Fruit fly (Drosophila melanogaster) whole organism, adult: Measurements from ENCODE around the gene tctn.

ENCODE experiments used
- CG11617 ChIP-seq: fragments of 200-800 bp; sonication (Bioruptor generic); optimal IDR thresholded peaks from 2 replicates; lab custom pipeline; 2017; ENCODE audit warnings: mild to moderate bottlenecking, missing biosample characterization, missing genetic modification reagents, missing genetic modification characterization
- CG14711 ChIP-seq: fragments of 200-800 bp; sonication (Bioruptor generic); optimal IDR thresholded peaks from 2 replicates; lab custom pipeline; 2018; ENCODE audit warnings: missing biosample characterization, mild to moderate bottlenecking, missing genetic modification characterization, moderate library complexity
- CG5204 ChIP-seq: fragments of 200-800 bp; sonication (Bioruptor generic); optimal IDR thresholded peaks from 2 replicates; lab custom pipeline; 2016; ENCODE audit warnings: missing biosample characterization, missing genetic modification characterization
- CG7045 ChIP-seq: fragments of 200-800 bp; sonication (Bioruptor generic); optimal IDR thresholded peaks from 2 replicates; lab custom pipeline; 2017; ENCODE audit warnings: missing biosample characterization, mild to moderate bottlenecking, missing genetic modification characterization
- Clk ChIP-seq: fragments of 200-800 bp; sonication (Bioruptor generic); optimal IDR thresholded peaks from 2 replicates; lab custom pipeline; 2017; ENCODE audit warnings: missing biosample characterization, missing genetic modification characterization
- Mnt ChIP-seq: fragments of 200-800 bp; sonication (Bioruptor generic); optimal IDR thresholded peaks from 2 replicates; lab custom pipeline; 2016; ENCODE audit warnings: missing biosample characterization, mild to moderate bottlenecking, missing genetic modification characterization
- bab1 ChIP-seq: fragments of 200-800 bp; sonication (Bioruptor generic); optimal IDR thresholded peaks from 3 replicates; lab custom pipeline; 2019; ENCODE audit warnings: missing biosample characterization, mild to moderate bottlenecking, missing genetic modification characterization, moderate library complexity
- cic ChIP-seq: fragments of 200-800 bp; sonication (Bioruptor generic); optimal IDR thresholded peaks from 2 replicates; lab custom pipeline; 2017; ENCODE audit warnings: missing biosample characterization, mild to moderate bottlenecking, missing genetic modification characterization, moderate library complexity
- cnc ChIP-seq, 2 experiments: fragments of >200 bp; optimal IDR thresholded peaks; 2 replicates each; lab custom pipeline; 2017
- kay ChIP-seq: fragments of 200-800 bp; sonication (Bioruptor generic); peaks from one replicate; lab custom pipeline; 2016; ENCODE audit warnings: missing biosample characterization, missing genetic modification characterization, borderline replicate concordance
- ovo ChIP-seq: fragments of 200-800 bp; sonication (Bioruptor generic); optimal IDR thresholded peaks from 2 replicates; lab custom pipeline; 2016; ENCODE audit warnings: missing biosample characterization, missing genetic modification characterization
- pad ChIP-seq: fragments of 200-800 bp; sonication (Bioruptor generic); optimal IDR thresholded peaks from 3 replicates; lab custom pipeline; 2017; ENCODE audit warnings: missing biosample characterization, missing genetic modification characterization, mild to moderate bottlenecking, moderate library complexity, missing genetic modification reagents

DNA sequence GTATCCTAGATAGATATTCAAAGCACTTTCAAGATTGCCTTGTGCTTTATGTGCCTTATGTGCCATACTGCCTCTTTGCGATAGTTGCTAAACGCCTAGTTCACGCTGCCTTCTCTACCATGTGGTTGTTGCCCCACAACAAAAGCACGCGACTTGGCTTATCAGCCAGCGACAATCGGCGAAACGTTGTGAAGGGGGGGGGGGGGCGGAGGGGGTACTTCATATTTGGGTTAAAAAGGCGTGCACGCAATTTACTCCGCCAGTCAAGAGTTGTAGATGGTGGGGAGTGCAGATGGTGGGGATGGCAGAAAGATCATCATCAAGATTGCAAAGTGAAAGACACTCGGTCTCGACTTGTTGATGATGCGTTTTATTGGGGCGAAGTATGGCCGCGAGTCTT is 38.7 kb upstream of the tctn start:
- TF ChIP-seq CG5204 (GFP tag; lab: Kevin White, UChicago) (no peak), pad (no peak), CG11617 (no peak), CG14711 (no peak), bab1 (no peak), cnc (optimal IDR thresholded peaks at IDR 0.05; lab: Kevin White, UChicago) (no peak), Clk (GFP tag; lab: Kevin White, UChicago) (no peak), ovo (GFP tag; lab: Kevin White, UChicago) (no peak), kay (GFP tag; lab: Kevin White, UChicago) (no peak), Mnt (no peak), cic (GFP tag; lab: Kevin White, UChicago) (no peak), CG7045 (no peak)
